Fruit fly (Drosophila melanogaster) whole organism, pupa: Measurements from ENCODE around the gene Spec2.

Experiments
- CG12605 ChIP-seq: fragments of 200-800 bp; sonication (Bioruptor generic); IDR thresholded peaks from 2 replicates; pipeline ENCODE4 v1.3.6; 2022; ENCODE audit warnings: missing biosample characterization, missing genetic modification characterization
- Ets98B ChIP-seq: fragments of 200-800 bp; sonication (Bioruptor generic); IDR thresholded peaks from 2 replicates; pipeline ENCODE4 v1.3.6; 2022; ENCODE audit warnings: missing biosample characterization, missing genetic modification characterization
- Pif1A ChIP-seq: fragments of 200-800 bp; sonication (Bioruptor generic); optimal IDR thresholded peaks from 3 replicates; lab custom pipeline; 2016; ENCODE audit warnings: missing biosample characterization, missing genetic modification characterization

- TF ChIP-seq Ets98B (GFP tag; lab: Robert Waterston, UW) (no peak), CG12605 (GFP tag; lab: Robert Waterston, UW) (no peak), Pif1A (no peak)
Observed at dm6 chr3R:5653887-5654286, 30.0 kb upstream of the Spec2 start.
